Worm (Caenorhabditis elegans) whole organism, L1 larva: ENCODE results near the gene rpl-10.
A peak's percentile ranks its signal among the peaks of the same experiment; 100 is the strongest.

Source experiments
- ama-1 ChIP-seq: fragments of 150-350 bp; optimal IDR thresholded peaks from 2 replicates; lab custom pipeline; 2014
- ceh-82 ChIP-seq, 3 experiments: fragments of 150-350 bp in 1 of 3; sonication (generic microtip) in 2 of 3; optimal IDR thresholded peaks; 2 replicates each; lab custom pipeline; 2014 to 2017; ENCODE audit warnings: missing biosample characterization in 3 of 3, missing genetic modification characterization in 3 of 3
- ceh-88 ChIP-seq: fragments of 200-800 bp; sonication (Bioruptor generic); IDR thresholded peaks from 2 replicates; pipeline ENCODE4 v1.3.6; 2022; ENCODE audit warnings: missing genetic modification characterization, missing compliant biosample characterization
- dpl-1 ChIP-seq, 3 experiments: fragments of 150-350 bp in 2 of 3; sonication (generic microtip) in 1 of 3; optimal IDR thresholded peaks; 2 replicates each; lab custom pipeline; 2014 to 2017; ENCODE audit warnings: missing biosample characterization in 3 of 3, missing genetic modification characterization in 3 of 3, missing genetic modification reagents in 3 of 3
- lin-13 ChIP-seq: fragments of 150-350 bp; optimal IDR thresholded peaks from 2 replicates; lab custom pipeline; 2014; ENCODE audit warnings: missing biosample characterization, missing genetic modification reagents, missing genetic modification characterization
- lin-15B ChIP-seq: fragments of 150-350 bp; sonication (generic microtip); optimal IDR thresholded peaks from 3 replicates; lab custom pipeline; 2014; ENCODE audit warnings: missing biosample characterization, missing genetic modification characterization
- mdl-1 ChIP-seq, 2 experiments: fragments of 150-350 bp; optimal IDR thresholded peaks; 2 replicates each; lab custom pipeline; 2014 to 2017; ENCODE audit warnings: missing biosample characterization in 2 of 2, missing genetic modification characterization in 2 of 2, inconsistent platforms in 1 of 2
- nhr-76 ChIP-seq: sonication (generic microtip); optimal IDR thresholded peaks from 2 replicates; lab custom pipeline; 2017; ENCODE audit warnings: missing biosample characterization, missing genetic modification characterization
- skn-1 ChIP-seq: fragments of 150-350 bp; optimal IDR thresholded peaks from 2 replicates; lab custom pipeline; 2014; ENCODE audit warnings: missing biosample characterization, missing genetic modification characterization
- sox-4 ChIP-seq: sonication (generic microtip); optimal IDR thresholded peaks from 2 replicates; lab custom pipeline; 2016; ENCODE audit warnings: missing genetic modification characterization, missing compliant biosample characterization
- tbx-2 ChIP-seq: sonication (generic microtip); optimal IDR thresholded peaks from 2 replicates; lab custom pipeline; 2016; ENCODE audit warnings: missing genetic modification characterization, missing compliant biosample characterization

DNA sequence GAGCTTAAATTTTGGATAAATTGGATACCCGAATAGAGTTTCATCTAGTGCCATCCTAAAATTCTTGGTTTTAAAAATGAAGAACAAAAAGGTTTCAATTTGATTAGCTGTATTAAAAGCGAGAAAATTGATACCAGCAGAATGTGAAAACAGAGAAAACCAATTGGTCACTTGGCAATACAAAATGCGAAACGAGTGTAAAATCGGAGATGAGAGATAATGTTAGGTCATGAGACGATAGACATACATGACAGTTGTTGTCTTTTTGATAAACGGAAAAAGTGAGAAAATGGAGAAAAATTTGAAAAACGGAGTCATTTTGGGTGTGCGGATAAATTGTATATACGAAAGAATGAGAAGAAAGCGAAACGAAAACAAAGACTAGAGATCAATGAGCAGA, 38.7 kb upstream of the rpl-10 start, which contains the start of gene sfxn-5:
- TF ChIP-seq mdl-1 (tag; optimal IDR thresholded peaks at IDR 0.05; lab: Kevin White, UChicago) = peak in 1 of 2 experiments; percentile 1
- TF ChIP-seq sox-4 = no peak
- no peak for TF ChIP-seq nhr-76 (tag; lab: Kevin White, UChicago)
- no peak for TF ChIP-seq tbx-2 (tag; lab: Kevin White, UChicago)
- TF ChIP-seq lin-15B = no peak
- TF ChIP-seq ceh-88 = no peak
- no peak for TF ChIP-seq ama-1 (lab: Kevin White, UChicago)
- no peak for TF ChIP-seq ceh-82 (tag; optimal IDR thresholded peaks at IDR 0.05; lab: Kevin White, UChicago)
- TF ChIP-seq skn-1 (tag; lab: Kevin White, UChicago) = no peak
- TF ChIP-seq dpl-1 (GFP tag; optimal IDR thresholded peaks at IDR 0.05; lab: Kevin White, UChicago) = peak in 2 of 3 experiments; percentile 5 to 32
- TF ChIP-seq lin-13 (GFP tag; lab: Kevin White, UChicago) = no peak
